Fruit fly (Drosophila melanogaster): ENCODE results near the gene GstD9.

GstD9 gene

dm6 chr3R:12398620-12399247 is 31.4 kb upstream of the GstD9 start, which contains the start of gene Cyp9f3 (continued):
- TF ChIP-seq jing (GFP tag; optimal IDR thresholded peaks at IDR 0.05) (no peak), Trl (optimal IDR thresholded peaks at IDR 0.05) (no peak), Trl (GFP tag; optimal IDR thresholded peaks at IDR 0.05) (no peak), bab2 (GFP tag; optimal IDR thresholded peaks at IDR 0.05) (no peak), CG10274 (GFP tag; optimal IDR thresholded peaks at IDR 0.05) (peak; percentile 63), jigr1 (GFP tag; IDR thresholded peaks at IDR 0.05) (no peak), CG2129 (GFP tag; IDR thresholded peaks at IDR 0.05; ENCODE audit: partially characterized antibody) (no peak), Dad (GFP tag; optimal IDR thresholded peaks at IDR 0.05) (no peak), HmgZ (tag; optimal IDR thresholded peaks at IDR 0.05) (peak; percentile 13), CG42726 (GFP tag; IDR thresholded peaks at IDR 0.05; ENCODE audit: partially characterized antibody) (peak; percentile 46; the same call in 1 of the 2 replicates)

dm6 chr3R:12398054-12398453 is 30.7 kb upstream of the GstD9 start:
- TF ChIP-seq stwl (tag; optimal IDR thresholded peaks at IDR 0.05) (no peak), p53 (GFP tag; optimal IDR thresholded peaks at IDR 0.05) (no peak), CG10274 (GFP tag; optimal IDR thresholded peaks at IDR 0.05) (no peak), Hand (GFP tag; optimal IDR thresholded peaks at IDR 0.05) (no peak), usp (GFP tag; optimal IDR thresholded peaks at IDR 0.05) (no peak), Hr78 (GFP tag; optimal IDR thresholded peaks at IDR 0.05) (no peak), CG4707 (GFP tag; optimal IDR thresholded peaks at IDR 0.05) (no peak), Doc2 (GFP tag; IDR thresholded peaks at IDR 0.05) (no peak), abd-A (tag; optimal IDR thresholded peaks at IDR 0.05) (no peak), exex (tag; optimal IDR thresholded peaks at IDR 0.05) (peak; percentile 86), CG34376 (GFP tag; optimal IDR thresholded peaks at IDR 0.05) (peak; percentile 18), CG7745 (tag; optimal IDR thresholded peaks at IDR 0.05) (peak; percentile 89), ranshi (GFP tag; IDR thresholded peaks at IDR 0.05) (no peak), CG6813 (GFP tag; optimal IDR thresholded peaks at IDR 0.05) (peak; percentile 0), CG10321 (GFP tag; IDR thresholded peaks at IDR 0.05) (no peak), CG10654 (GFP tag; optimal IDR thresholded peaks at IDR 0.05) (no peak), CG18476 (GFP tag; optimal IDR thresholded peaks at IDR 0.05) (peak; percentile 13), pum (GFP tag; optimal IDR thresholded peaks at IDR 0.05) (no peak), D19A (tag; optimal IDR thresholded peaks at IDR 0.05) (peak; percentile 17), mirr (GFP tag; optimal IDR thresholded peaks at IDR 0.05) (peak; percentile 67), Fer1 (GFP tag; optimal IDR thresholded peaks at IDR 0.05) (no peak), CG5953 (GFP tag; IDR thresholded peaks at IDR 0.05) (no peak), CG5180 (GFP tag; optimal IDR thresholded peaks at IDR 0.05) (no peak), nom (GFP tag; optimal IDR thresholded peaks at IDR 0.05) (no peak), CG34224 (GFP tag; IDR thresholded peaks at IDR 0.05; ENCODE audit: partially characterized antibody) (no peak), CG8944 (GFP tag; optimal IDR thresholded peaks at IDR 0.05) (no peak), unpg (GFP tag; optimal IDR thresholded peaks at IDR 0.05) (no peak), CG15601 (tag; optimal IDR thresholded peaks at IDR 0.05) (no peak), Lhr (GFP tag; optimal IDR thresholded peaks at IDR 0.05) (no peak)

dm6 chr3R:12395880-12396279 is 28.5 kb upstream of the GstD9 start, which contains the start of the genes CG10096 and CG10097:
Gene CG10096, minus strand, starts transcription at chr3R:12395980.
Gene CG10097, minus strand, starts transcription at chr3R:12395980.
- TF ChIP-seq Ets65A (GFP tag) (peak; percentile 29), fd96Cb (tag; optimal IDR thresholded peaks at IDR 0.05) (no peak), zf30C (GFP tag; optimal IDR thresholded peaks at IDR 0.05) (no peak)
